Worm (Caenorhabditis elegans) whole organism, late embryonic: ENCODE results near the gene cyb-2.1.

Experiments used
- C08G9.2 ChIP-seq: sonication (generic microtip); optimal IDR thresholded peaks from 2 replicates; lab custom pipeline; 2016; ENCODE audit warnings: mild to moderate bottlenecking, missing genetic modification characterization, moderate library complexity, missing compliant biosample characterization
- F13H6.1 ChIP-seq: sonication (generic microtip); optimal IDR thresholded peaks from 2 replicates; lab custom pipeline; 2016; ENCODE audit warnings: missing genetic modification characterization, missing compliant biosample characterization
- K09A11.1 ChIP-seq: sonication (generic microtip); optimal IDR thresholded peaks from 2 replicates; lab custom pipeline; 2017; ENCODE audit warnings: antibody characterized with exemption, mild to moderate bottlenecking, missing genetic modification characterization, missing compliant biosample characterization; ENCODE audit not compliant: insufficient read depth
- T23F11.4 ChIP-seq: fragments of 200-800 bp; sonication (Bioruptor generic); optimal IDR thresholded peaks from 2 replicates; lab custom pipeline; 2018; ENCODE audit warnings: mild to moderate bottlenecking, missing genetic modification characterization, missing compliant biosample characterization
- ama-1 ChIP-seq: fragments of 150-350 bp; optimal IDR thresholded peaks from 2 replicates; lab custom pipeline; 2014
- ceh-14 ChIP-seq: sonication (generic microtip); optimal IDR thresholded peaks from 2 replicates; lab custom pipeline; 2016; ENCODE audit warnings: missing genotype, missing genetic modification characterization, missing compliant biosample characterization
- ceh-18 ChIP-seq: sonication (generic microtip); optimal IDR thresholded peaks from 2 replicates; lab custom pipeline; 2016; ENCODE audit warnings: missing genetic modification characterization, missing compliant biosample characterization
- ceh-2 ChIP-seq: sonication (generic microtip); optimal IDR thresholded peaks from 2 replicates; lab custom pipeline; 2016; ENCODE audit warnings: missing genotype, missing genetic modification characterization, missing compliant biosample characterization
- ceh-22 ChIP-seq: sonication (generic microtip); optimal IDR thresholded peaks from 2 replicates; lab custom pipeline; 2017; ENCODE audit warnings: missing biosample characterization, missing genetic modification characterization
- ceh-30 ChIP-seq: fragments of 150-350 bp; optimal IDR thresholded peaks from 2 replicates; lab custom pipeline; 2014; ENCODE audit warnings: missing biosample characterization, missing genetic modification characterization
- ceh-31 ChIP-seq: sonication (generic microtip); optimal IDR thresholded peaks from 2 replicates; lab custom pipeline; 2016; ENCODE audit warnings: missing genetic modification characterization, missing compliant biosample characterization
- ceh-34 ChIP-seq: sonication (generic microtip); optimal IDR thresholded peaks from 2 replicates; lab custom pipeline; 2016; ENCODE audit warnings: mild to moderate bottlenecking, missing genetic modification characterization, missing compliant biosample characterization
- ceh-45 ChIP-seq: fragments of 200-800 bp; sonication (Bioruptor generic); IDR thresholded peaks from 2 replicates; pipeline ENCODE4 v1.3.6; 2022; ENCODE audit warnings: missing genetic modification reagents, missing genetic modification characterization, missing compliant biosample characterization
- ceh-9 ChIP-seq: sonication (generic microtip); optimal IDR thresholded peaks from 2 replicates; lab custom pipeline; 2016; ENCODE audit warnings: mild to moderate bottlenecking, missing genetic modification characterization, inconsistent platforms, missing compliant biosample characterization
- che-1 ChIP-seq: sonication (generic microtip); optimal IDR thresholded peaks from 2 replicates; lab custom pipeline; 2016; ENCODE audit warnings: mild to moderate bottlenecking, missing genetic modification characterization, missing compliant biosample characterization
- dmd-4 ChIP-seq: sonication (generic microtip); optimal IDR thresholded peaks from 2 replicates; lab custom pipeline; 2016; ENCODE audit warnings: borderline replicate concordance, missing genetic modification characterization, missing compliant biosample characterization
- dve-1 ChIP-seq: sonication (generic microtip); optimal IDR thresholded peaks from 2 replicates; lab custom pipeline; 2017; ENCODE audit warnings: antibody characterized with exemption, mild to moderate bottlenecking, missing genetic modification characterization, missing compliant biosample characterization
- elt-2 ChIP-seq: sonication (generic microtip); optimal IDR thresholded peaks from 2 replicates; lab custom pipeline; 2016; ENCODE audit warnings: missing genetic modification reagents, missing genetic modification characterization, missing compliant biosample characterization
- eyg-1 ChIP-seq: sonication (generic microtip); optimal IDR thresholded peaks from 2 replicates; lab custom pipeline; 2016; ENCODE audit warnings: missing genotype, missing genetic modification characterization, missing compliant biosample characterization
- fax-1 ChIP-seq: sonication (generic microtip); optimal IDR thresholded peaks from 2 replicates; lab custom pipeline; 2016; ENCODE audit warnings: missing genotype, missing genetic modification characterization, missing compliant biosample characterization
- fkh-10 ChIP-seq: fragments of 150-350 bp; optimal IDR thresholded peaks from 2 replicates; lab custom pipeline; 2014; ENCODE audit warnings: missing biosample characterization, missing genetic modification reagents, missing genetic modification characterization
- fkh-6 ChIP-seq: sonication (generic microtip); optimal IDR thresholded peaks from 2 replicates; lab custom pipeline; 2016; ENCODE audit warnings: missing genetic modification characterization, missing compliant biosample characterization
- hlh-13 ChIP-seq: fragments of 200-800 bp; sonication (Bioruptor generic); optimal IDR thresholded peaks from 2 replicates; lab custom pipeline; 2018; ENCODE audit warnings: mild to moderate bottlenecking, missing genetic modification characterization, missing compliant biosample characterization
- hlh-8 ChIP-seq: sonication (generic microtip); optimal IDR thresholded peaks from 2 replicates; lab custom pipeline; 2016; ENCODE audit warnings: missing genotype, missing genetic modification characterization, missing compliant biosample characterization
- lim-6 ChIP-seq: sonication (generic microtip); optimal IDR thresholded peaks from 2 replicates; lab custom pipeline; 2016; ENCODE audit warnings: missing genetic modification characterization, missing compliant biosample characterization
- lin-11 ChIP-seq: fragments of 200-800 bp; sonication (Bioruptor generic); optimal IDR thresholded peaks from 2 replicates; lab custom pipeline; 2018; ENCODE audit warnings: mild to moderate bottlenecking, missing genetic modification characterization, missing compliant biosample characterization
- madf-2 ChIP-seq: sonication (generic microtip); optimal IDR thresholded peaks from 2 replicates; lab custom pipeline; 2017; ENCODE audit warnings: missing genetic modification characterization, missing compliant biosample characterization
- nhr-232 ChIP-seq: sonication (generic microtip); optimal IDR thresholded peaks from 2 replicates; lab custom pipeline; 2016; ENCODE audit warnings: missing genetic modification characterization, missing compliant biosample characterization
- npax-4 ChIP-seq: sonication (generic microtip); optimal IDR thresholded peaks from 2 replicates; lab custom pipeline; 2016; ENCODE audit warnings: missing genetic modification characterization, missing compliant biosample characterization
- pag-3 ChIP-seq: sonication (generic microtip); optimal IDR thresholded peaks from 2 replicates; lab custom pipeline; 2016; ENCODE audit warnings: missing compliant biosample characterization, missing genetic modification characterization, borderline replicate concordance
- pat-9 ChIP-seq: fragments of 200-800 bp; sonication (Bioruptor generic); optimal IDR thresholded peaks from 2 replicates; lab custom pipeline; 2018; ENCODE audit warnings: mild to moderate bottlenecking, missing genetic modification characterization, moderate library complexity, missing compliant biosample characterization
- pha-2 ChIP-seq: sonication (generic microtip); optimal IDR thresholded peaks from 2 replicates; lab custom pipeline; 2017; ENCODE audit warnings: mild to moderate bottlenecking, missing genetic modification characterization, missing compliant biosample characterization
- pha-4 ChIP-seq: fragments of 150-350 bp; optimal IDR thresholded peaks from 2 replicates; lab custom pipeline; 2018; ENCODE audit warnings: missing biosample characterization, missing genetic modification reagents, missing genetic modification characterization
- pqm-1 ChIP-seq: sonication (generic microtip); optimal IDR thresholded peaks from 2 replicates; lab custom pipeline; 2016; ENCODE audit warnings: missing genetic modification characterization, missing compliant biosample characterization
- rnt-1 ChIP-seq: sonication (generic microtip); optimal IDR thresholded peaks from 2 replicates; lab custom pipeline; 2016; ENCODE audit warnings: missing genetic modification characterization, missing compliant biosample characterization
- sdc-2 ChIP-seq: sonication (generic microtip); optimal IDR thresholded peaks from 2 replicates; lab custom pipeline; 2016; ENCODE audit warnings: missing genotype, missing genetic modification characterization, missing compliant biosample characterization
- sox-4 ChIP-seq: sonication (generic microtip); optimal IDR thresholded peaks from 2 replicates; lab custom pipeline; 2017; ENCODE audit warnings: mild to moderate bottlenecking, missing genetic modification characterization, inconsistent platforms, missing compliant biosample characterization
- syd-9 ChIP-seq: sonication (generic microtip); optimal IDR thresholded peaks from 2 replicates; lab custom pipeline; 2016; ENCODE audit warnings: mild to moderate bottlenecking, missing genetic modification characterization, moderate library complexity, missing compliant biosample characterization
- tbx-7 ChIP-seq: sonication (generic microtip); optimal IDR thresholded peaks from 2 replicates; lab custom pipeline; 2016; ENCODE audit warnings: missing genotype, missing genetic modification characterization, missing compliant biosample characterization
- ttx-3 ChIP-seq: sonication (generic microtip); optimal IDR thresholded peaks from 2 replicates; lab custom pipeline; 2016; ENCODE audit warnings: missing genetic modification reagents, missing genetic modification characterization, missing compliant biosample characterization
- unc-3 ChIP-seq, 2 experiments: fragments of 200-800 bp in 1 of 2; sonication (Bioruptor generic) in 1 of 2; sonication (generic microtip) in 1 of 2; conservative IDR thresholded peaks in 1 of 2; optimal IDR thresholded peaks in 1 of 2; 2 replicates each; pipeline versions ENCODE4 v1.3.6 to Lab custom; 2016 to 2022; ENCODE audit warnings: missing compliant biosample characterization in 2 of 2, missing genetic modification characterization in 2 of 2, missing genetic modification reagents in 1 of 2
- unc-55 ChIP-seq: sonication (generic microtip); optimal IDR thresholded peaks from 2 replicates; lab custom pipeline; 2017; ENCODE audit warnings: missing biosample characterization, missing genetic modification reagents, missing genetic modification characterization
- zip-5 ChIP-seq: sonication (generic microtip); optimal IDR thresholded peaks from 2 replicates; lab custom pipeline; 2016; ENCODE audit warnings: missing genetic modification characterization, missing compliant biosample characterization
- ztf-16 ChIP-seq: sonication (generic microtip); optimal IDR thresholded peaks from 2 replicates; lab custom pipeline; 2017; ENCODE audit warnings: missing genetic modification characterization, missing compliant biosample characterization

cyb-2.1 gene

ce11 chrIV:11025941-11026340 lies 40.2 kb downstream of the cyb-2.1 start (continued):
- TF ChIP-seq madf-2 = peak; percentile 97
- peak; percentile 91 for TF ChIP-seq sdc-2 (tag; lab: Kevin White, UChicago)
- TF ChIP-seq C08G9.2 (tag; lab: Kevin White, UChicago) = peak; percentile 92
- TF ChIP-seq rnt-1 = peak; percentile 96
- peak; percentile 97 for TF ChIP-seq ceh-45 (GFP tag; lab: Robert Waterston, UW)
- TF ChIP-seq fkh-6 (tag; lab: Kevin White, UChicago) = peak; percentile 96
- peak; percentile 89 for TF ChIP-seq tbx-7
- peak; percentile 92 for TF ChIP-seq ceh-30 (tag; lab: Kevin White, UChicago)
- TF ChIP-seq che-1 (tag; lab: Kevin White, UChicago) = peak; percentile 97
- peak; percentile 96 for TF ChIP-seq ceh-9
- peak; percentile 94 for TF ChIP-seq K09A11.1 (tag; lab: Kevin White, UChicago)
- peak; percentile 97 for TF ChIP-seq syd-9 (tag; lab: Kevin White, UChicago)
- peak; percentile 98 for TF ChIP-seq nhr-232 (tag; lab: Kevin White, UChicago)
- TF ChIP-seq ceh-31 (tag; lab: Kevin White, UChicago) = peak; percentile 83
- peak; percentile 99 for TF ChIP-seq fax-1
- peak; percentile 88 for TF ChIP-seq zip-5 (tag; lab: Kevin White, UChicago)
- peak; percentile 77 for TF ChIP-seq pqm-1 (tag; lab: Kevin White, UChicago)
- peak; percentile 90 for TF ChIP-seq fkh-10
- peak; percentile 86 for TF ChIP-seq ama-1 (lab: Kevin White, UChicago)
- TF ChIP-seq T23F11.4 (GFP tag; lab: Kevin White, UChicago) = peak; percentile 98
- TF ChIP-seq ceh-14 = peak; percentile 86
- peak; percentile 83 for TF ChIP-seq lim-6
- TF ChIP-seq elt-2 = peak; percentile 99
- TF ChIP-seq ttx-3 (tag; lab: Kevin White, UChicago) = peak; percentile 97
- TF ChIP-seq unc-3 (GFP tag; conservative IDR thresholded peaks at IDR 0.05; lab: Robert Waterston, UW) = peak; percentile 94
- peak; percentile 96 for TF ChIP-seq unc-3 (tag; optimal IDR thresholded peaks at IDR 0.05; lab: Kevin White, UChicago)
- TF ChIP-seq ztf-16 (tag; lab: Kevin White, UChicago) = peak; percentile 99
- TF ChIP-seq hlh-8 (tag; lab: Kevin White, UChicago) = peak; percentile 96
- peak; percentile 87 for TF ChIP-seq ceh-18 (tag; lab: Kevin White, UChicago)
- TF ChIP-seq unc-55 (GFP tag; lab: Kevin White, UChicago) = no peak
- peak; percentile 99 for TF ChIP-seq pat-9 (tag; lab: Kevin White, UChicago)
- TF ChIP-seq npax-4 = peak; percentile 95
- peak; percentile 59 for TF ChIP-seq dve-1 (tag; lab: Kevin White, UChicago)
- TF ChIP-seq hlh-13 (GFP tag; lab: Kevin White, UChicago) = peak; percentile 98
- TF ChIP-seq ceh-2 = peak; percentile 95
- TF ChIP-seq eyg-1 = peak; percentile 100
- no peak for TF ChIP-seq pha-4 (tag; lab: Kevin White, UChicago)
- peak; percentile 98 for TF ChIP-seq ceh-34 (tag; lab: Kevin White, UChicago)
- peak; percentile 83 for TF ChIP-seq F13H6.1
- peak; percentile 97 for TF ChIP-seq pha-2 (tag; lab: Kevin White, UChicago)
- TF ChIP-seq pag-3 (tag; lab: Kevin White, UChicago) = peak; percentile 91
- peak; percentile 97 for TF ChIP-seq sox-4
- TF ChIP-seq dmd-4 (tag; lab: Kevin White, UChicago) = peak; percentile 97
- TF ChIP-seq lin-11 (tag; lab: Kevin White, UChicago) = peak; percentile 95
- peak; percentile 95 for TF ChIP-seq ceh-22 (tag; lab: Kevin White, UChicago)
